Worm (Caenorhabditis elegans) whole organism, L3 larva: ENCODE data around the gene T28A11.20.

Experiments used
- R02D3.7 ChIP-seq: fragments of 150-350 bp; optimal IDR thresholded peaks from 2 replicates; lab custom pipeline; 2014; ENCODE audit warnings: missing biosample characterization, missing genetic modification characterization
- ZK546.5 ChIP-seq: sonication (generic microtip); optimal IDR thresholded peaks from 2 replicates; lab custom pipeline; 2017; ENCODE audit warnings: missing biosample characterization, missing genetic modification characterization
- aly-2 ChIP-seq: fragments of 150-350 bp; optimal IDR thresholded peaks from 2 replicates; lab custom pipeline; 2014; ENCODE audit warnings: missing biosample characterization, missing genetic modification characterization
- ama-1 ChIP-seq: fragments of 150-350 bp; optimal IDR thresholded peaks from 2 replicates; lab custom pipeline; 2018
- ceh-16 ChIP-seq: sonication (generic microtip); optimal IDR thresholded peaks from 2 replicates; lab custom pipeline; 2017; ENCODE audit warnings: missing biosample characterization, missing genetic modification characterization
- ceh-28 ChIP-seq: fragments of 150-350 bp; optimal IDR thresholded peaks from 2 replicates; lab custom pipeline; 2014; ENCODE audit warnings: missing biosample characterization, missing genetic modification reagents, missing genetic modification characterization
- ceh-9 ChIP-seq: sonication (generic microtip); optimal IDR thresholded peaks from 2 replicates; lab custom pipeline; 2018; ENCODE audit warnings: missing biosample characterization, missing genetic modification characterization
- daf-12 ChIP-seq: fragments of 150-350 bp; optimal IDR thresholded peaks from 2 replicates; lab custom pipeline; 2014; ENCODE audit warnings: missing biosample characterization, missing genetic modification reagents, missing genetic modification characterization
- egl-27 ChIP-seq: sonication (generic microtip); optimal IDR thresholded peaks from 4 replicates; lab custom pipeline; 2017; ENCODE audit warnings: missing biosample characterization, missing genetic modification reagents, missing genetic modification characterization
- egl-5 ChIP-seq: fragments of 150-350 bp; optimal IDR thresholded peaks from 2 replicates; lab custom pipeline; 2017; ENCODE audit warnings: missing biosample characterization, missing genetic modification reagents, missing genetic modification characterization, inconsistent platforms
- elt-1 ChIP-seq: fragments of 150-350 bp; optimal IDR thresholded peaks from 2 replicates; lab custom pipeline; 2014; ENCODE audit warnings: missing biosample characterization, missing genetic modification characterization
- eor-1 ChIP-seq, 2 experiments: fragments of 150-350 bp; optimal IDR thresholded peaks; 2 replicates each; lab custom pipeline; 2014 to 2018; ENCODE audit warnings: missing biosample characterization in 2 of 2, missing genetic modification characterization in 2 of 2
- fkh-10 ChIP-seq: sonication (generic microtip); optimal IDR thresholded peaks from 2 replicates; lab custom pipeline; 2017; ENCODE audit warnings: missing biosample characterization, missing genetic modification reagents, missing genetic modification characterization
- fkh-2 ChIP-seq: fragments of 150-350 bp; optimal IDR thresholded peaks from 2 replicates; lab custom pipeline; 2014; ENCODE audit warnings: missing biosample characterization, missing genetic modification reagents, missing genetic modification characterization
- fos-1 ChIP-seq: fragments of 150-350 bp; optimal IDR thresholded peaks from 2 replicates; lab custom pipeline; 2014; ENCODE audit warnings: missing biosample characterization, missing genetic modification characterization
- hmg-11 ChIP-seq: sonication (generic microtip); optimal IDR thresholded peaks from 2 replicates; lab custom pipeline; 2016; ENCODE audit warnings: missing genetic modification characterization, missing compliant biosample characterization
- jun-1 ChIP-seq: fragments of 150-350 bp; optimal IDR thresholded peaks from 2 replicates; lab custom pipeline; 2014; ENCODE audit warnings: missing biosample characterization, missing genetic modification reagents, missing genetic modification characterization
- lsy-12 ChIP-seq: sonication (generic microtip); optimal IDR thresholded peaks from 2 replicates; lab custom pipeline; 2016; ENCODE audit warnings: mild to moderate bottlenecking, missing genetic modification characterization, missing compliant biosample characterization
- mdl-1 ChIP-seq: fragments of 150-350 bp; optimal IDR thresholded peaks from 2 replicates; lab custom pipeline; 2014; ENCODE audit warnings: missing biosample characterization, missing genetic modification characterization
- mml-1 ChIP-seq: fragments of 150-350 bp; sonication (generic microtip); optimal IDR thresholded peaks from 3 replicates; lab custom pipeline; 2014; ENCODE audit warnings: missing biosample characterization, missing genetic modification characterization
- nfya-1 ChIP-seq: sonication (generic microtip); optimal IDR thresholded peaks from 2 replicates; lab custom pipeline; 2017; ENCODE audit warnings: missing genetic modification characterization, mild to moderate bottlenecking, missing compliant biosample characterization, antibody characterized with exemption, moderate library complexity; ENCODE audit not compliant: insufficient read depth
- nhr-11 ChIP-seq: fragments of 150-350 bp; optimal IDR thresholded peaks from 2 replicates; lab custom pipeline; 2014; ENCODE audit warnings: missing biosample characterization, missing genetic modification characterization
- nhr-12 ChIP-seq: fragments of 150-350 bp; optimal IDR thresholded peaks from 2 replicates; lab custom pipeline; 2014; ENCODE audit warnings: missing biosample characterization, missing genetic modification characterization
- nhr-23 ChIP-seq: fragments of 150-350 bp; optimal IDR thresholded peaks from 2 replicates; lab custom pipeline; 2014; ENCODE audit warnings: missing biosample characterization, missing genetic modification reagents, missing genetic modification characterization
- nhr-25 ChIP-seq: sonication (generic microtip); optimal IDR thresholded peaks from 2 replicates; lab custom pipeline; 2017; ENCODE audit warnings: missing biosample characterization, missing genetic modification characterization
- nhr-43 ChIP-seq: sonication (generic microtip); optimal IDR thresholded peaks from 2 replicates; lab custom pipeline; 2016; ENCODE audit warnings: mild to moderate bottlenecking, missing genetic modification characterization, missing compliant biosample characterization; ENCODE audit not compliant: poor library complexity, severe bottlenecking
- nhr-67 ChIP-seq: fragments of 150-350 bp; optimal IDR thresholded peaks from 2 replicates; lab custom pipeline; 2014; ENCODE audit warnings: missing biosample characterization, missing genetic modification characterization
- nhr-76 ChIP-seq: fragments of 150-350 bp; sonication (generic microtip); optimal IDR thresholded peaks from 5 replicates; lab custom pipeline; 2014; ENCODE audit warnings: missing biosample characterization, missing genetic modification characterization
- nhr-77 ChIP-seq: fragments of 150-350 bp; optimal IDR thresholded peaks from 2 replicates; lab custom pipeline; 2014; ENCODE audit warnings: missing biosample characterization, missing genetic modification characterization
- sea-2 ChIP-seq: fragments of 150-350 bp; sonication (generic microtip); optimal IDR thresholded peaks from 4 replicates; lab custom pipeline; 2014; ENCODE audit warnings: missing biosample characterization, missing genetic modification reagents, missing genetic modification characterization
- skn-1 ChIP-seq: fragments of 150-350 bp; optimal IDR thresholded peaks from 2 replicates; lab custom pipeline; 2014; ENCODE audit warnings: missing biosample characterization, missing genetic modification characterization
- tbx-2 ChIP-seq: sonication (generic microtip); optimal IDR thresholded peaks from 2 replicates; lab custom pipeline; 2016; ENCODE audit warnings: mild to moderate bottlenecking, missing genetic modification characterization, missing compliant biosample characterization
- unc-39 ChIP-seq: sonication (generic microtip); optimal IDR thresholded peaks from 4 replicates; lab custom pipeline; 2017; ENCODE audit warnings: missing biosample characterization, missing genetic modification characterization
- unc-62 ChIP-seq: fragments of 150-350 bp; sonication (generic microtip); optimal IDR thresholded peaks from 4 replicates; lab custom pipeline; 2014; ENCODE audit warnings: missing biosample characterization, missing genetic modification reagents, missing genetic modification characterization
- zag-1 ChIP-seq: fragments of 150-350 bp; optimal IDR thresholded peaks from 2 replicates; lab custom pipeline; 2014; ENCODE audit warnings: missing biosample characterization, missing genetic modification characterization

Gene T28A11.20

ce11 chrV:3259168-3259622 is 13.9 kb downstream of the T28A11.20 start, which contains the start of gene T28A11.16:
T28A11.16 (minus strand) TSS chrV:3259218.
- TF ChIP-seq nhr-12 (no peak), aly-2 (tag; lab: Kevin White, UChicago) (no peak), egl-5 (tag; lab: Kevin White, UChicago) (no peak), hmg-11 (no peak), ceh-16 (tag; lab: Kevin White, UChicago) (no peak), nhr-43 (tag; lab: Kevin White, UChicago) (no peak), zag-1 (tag; lab: Kevin White, UChicago) (no peak), nhr-23 (tag; lab: Kevin White, UChicago) (no peak), mdl-1 (tag; lab: Kevin White, UChicago) (no peak), nhr-77 (tag; lab: Kevin White, UChicago) (no peak), skn-1 (tag; lab: Kevin White, UChicago) (no peak), lsy-12 (tag; lab: Kevin White, UChicago) (no peak), fkh-2 (tag; lab: Kevin White, UChicago) (no peak), ceh-9 (tag; lab: Kevin White, UChicago) (no peak), elt-1 (no peak), unc-62 (no peak), nhr-67 (tag; lab: Kevin White, UChicago) (no peak), ama-1 (lab: Kevin White, UChicago) (no peak)

ce11 chrV:3257277-3257676 is 15.8 kb downstream of the T28A11.20 start, which contains the start of gene T28A11.22:
T28A11.22 (plus strand) TSS chrV:3257577.
- TF ChIP-seq lsy-12 (tag; lab: Kevin White, UChicago) (no peak), ceh-9 (tag; lab: Kevin White, UChicago) (no peak), daf-12 (no peak), zag-1 (tag; lab: Kevin White, UChicago) (no peak), ZK546.5 (tag; lab: Kevin White, UChicago) (no peak), tbx-2 (no peak), hmg-11 (no peak), unc-39 (no peak), ceh-28 (no peak), nhr-76 (tag; lab: Kevin White, UChicago) (no peak), egl-27 (tag; lab: Kevin White, UChicago) (no peak), nhr-11 (tag; lab: Kevin White, UChicago) (no peak), mml-1 (tag; lab: Kevin White, UChicago) (no peak), fkh-2 (tag; lab: Kevin White, UChicago) (no peak), fos-1 (tag; lab: Kevin White, UChicago) (no peak), eor-1 (tag; optimal IDR thresholded peaks at IDR 0.05; lab: Kevin White, UChicago) (no peak), nfya-1 (tag; lab: Kevin White, UChicago) (no peak), fkh-10 (GFP tag; lab: Kevin White, UChicago) (no peak)
- TF ChIP-seq, all 47 proteins: peak for 0

- TF ChIP-seq mdl-1 (tag; lab: Kevin White, UChicago) (no peak), egl-27 (tag; lab: Kevin White, UChicago) (no peak)
Measured at ce11 chrV:3256809-3257208, 16.2 kb downstream of the T28A11.20 start.

- TF ChIP-seq nhr-12 (no peak), R02D3.7 (tag; lab: Kevin White, UChicago) (no peak), ceh-28 (no peak), tbx-2 (no peak), aly-2 (tag; lab: Kevin White, UChicago) (no peak), sea-2 (GFP tag; lab: Kevin White, UChicago) (no peak), elt-1 (no peak), fkh-10 (GFP tag; lab: Kevin White, UChicago) (no peak), nhr-25 (tag; lab: Kevin White, UChicago) (no peak), jun-1 (tag; lab: Kevin White, UChicago) (no peak), nhr-11 (tag; lab: Kevin White, UChicago) (no peak), mdl-1 (tag; lab: Kevin White, UChicago) (no peak), ama-1 (lab: Kevin White, UChicago) (no peak), ceh-9 (tag; lab: Kevin White, UChicago) (no peak), mml-1 (tag; lab: Kevin White, UChicago) (no peak), hmg-11 (no peak)
Measured at ce11 chrV:3256051-3256450, 17.0 kb downstream of the T28A11.20 start, which contains the start of gene srt-63. srt-63 (minus strand) TSS chrV:3256151.
